Worm (Caenorhabditis elegans): ENCODE data around the gene such-1.

DNA sequence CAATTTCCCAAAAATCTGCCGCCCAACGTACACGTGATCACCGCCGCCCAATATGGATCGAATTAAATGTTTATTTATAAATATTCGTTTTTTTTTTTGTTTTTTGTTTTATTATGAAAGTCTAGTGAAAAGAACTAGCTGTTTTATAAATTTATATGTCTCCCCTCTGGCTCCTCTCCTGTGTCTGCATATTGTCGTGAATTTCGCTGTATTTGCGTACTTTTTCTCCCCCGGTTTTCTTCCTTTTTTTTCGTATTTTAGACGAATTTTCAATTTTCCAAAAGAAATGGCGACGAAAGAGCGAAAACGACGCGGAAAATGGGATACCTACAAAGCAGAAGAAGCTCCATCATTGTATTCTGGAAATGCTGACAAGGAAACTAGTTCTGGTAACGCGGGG lies 2.8 kb upstream of the such-1 start, which contains the start of gene xpb-1:
- TF ChIP-seq egl-27 (tag; optimal IDR thresholded peaks at IDR 0.05) (no peak), ceh-9 (tag; optimal IDR thresholded peaks at IDR 0.05) (no peak), unc-39 (tag; optimal IDR thresholded peaks at IDR 0.05) (no peak), unc-62 (GFP tag; optimal IDR thresholded peaks at IDR 0.05) (no peak), zag-1 (tag; optimal IDR thresholded peaks at IDR 0.05) (no peak), nhr-25 (tag; optimal IDR thresholded peaks at IDR 0.05) (no peak), lsy-12 (tag; optimal IDR thresholded peaks at IDR 0.05) (no peak), nhr-23 (tag; optimal IDR thresholded peaks at IDR 0.05) (peak; percentile 7), aly-2 (tag; optimal IDR thresholded peaks at IDR 0.05) (no peak), nhr-11 (tag; optimal IDR thresholded peaks at IDR 0.05) (no peak), ZK546.5 (tag; optimal IDR thresholded peaks at IDR 0.05) (no peak), fkh-10 (GFP tag; optimal IDR thresholded peaks at IDR 0.05) (no peak), lin-15B (tag; optimal IDR thresholded peaks at IDR 0.05) (peak; percentile 44), nhr-28 (tag; optimal IDR thresholded peaks at IDR 0.05) (no peak)

Data from whole organism, L3 larva.